Worm (Caenorhabditis elegans) whole organism, L4/young adult: ENCODE results near the gene F55G11.10.

Experiments used
- W03F9.2 ChIP-seq: fragments of 150-350 bp; optimal IDR thresholded peaks from 2 replicates; lab custom pipeline; 2014; ENCODE audit warnings: missing biosample characterization, missing genetic modification characterization
- dao-5 ChIP-seq: sonication (generic microtip); optimal IDR thresholded peaks from 2 replicates; lab custom pipeline; 2016; ENCODE audit warnings: missing genotype, missing genetic modification characterization, moderate library complexity, missing compliant biosample characterization
- him-1 ChIP-seq: sonication (generic microtip); optimal IDR thresholded peaks from 2 replicates; lab custom pipeline; 2016; ENCODE audit warnings: missing genotype, missing genetic modification reagents, missing genetic modification characterization, missing compliant biosample characterization

ce11 chrIV:12948470-12948869 lies at the start of gene F55G11.10:
- TF ChIP-seq him-1 (tag; lab: Kevin White, UChicago), result no peak
- no peak for TF ChIP-seq dao-5
- TF ChIP-seq W03F9.2 (tag; lab: Kevin White, UChicago), result no peak
